Worm (Caenorhabditis elegans): ENCODE data around the gene ZK1248.4.

DNA sequence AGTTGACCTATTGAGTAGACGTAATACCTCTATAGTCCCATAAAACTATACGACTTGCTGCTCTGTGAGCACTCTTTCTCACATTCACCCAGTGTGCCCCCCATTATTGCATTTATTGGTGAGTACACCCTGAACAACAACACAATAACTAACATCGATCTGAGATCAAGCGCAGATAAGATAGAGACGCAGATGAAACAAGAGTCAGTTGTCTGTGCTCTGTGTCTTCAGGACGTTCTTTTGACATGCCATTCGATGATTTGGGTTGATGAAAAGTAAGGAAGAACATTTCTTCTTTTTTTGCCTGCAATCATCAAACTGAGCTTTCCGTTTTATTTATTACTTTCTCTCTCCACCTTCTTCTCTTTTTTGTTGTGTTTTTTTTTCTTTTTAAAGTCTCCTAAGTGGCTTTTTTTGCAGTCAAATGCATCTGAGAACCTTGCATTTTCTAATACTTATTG, 28.1 kb upstream of the ZK1248.4 start, which contains the start of gene lect-2:
- no peak for TF ChIP-seq nfya-1 (tag; optimal IDR thresholded peaks at IDR 0.05; ENCODE audit: insufficient read depth)
- TF ChIP-seq zag-1 (tag; optimal IDR thresholded peaks at IDR 0.05): no peak
